Worm (Caenorhabditis elegans) whole organism, L1 larva: ENCODE results near the gene W04E12.3.

Experiments used
- dpl-1 ChIP-seq, 3 experiments: fragments of 150-350 bp in 2 of 3; sonication (generic microtip) in 1 of 3; optimal IDR thresholded peaks; 2 replicates each; lab custom pipeline; 2014 to 2017; ENCODE audit warnings: missing biosample characterization in 3 of 3, missing genetic modification characterization in 3 of 3, missing genetic modification reagents in 3 of 3
- egl-27 ChIP-seq, 2 experiments: fragments of 150-350 bp in 1 of 2; sonication (generic microtip); optimal IDR thresholded peaks; 3 replicates each; lab custom pipeline; 2017 to 2018; ENCODE audit warnings: missing biosample characterization in 2 of 2, missing genetic modification characterization in 2 of 2, missing genetic modification reagents in 2 of 2
- lir-3 ChIP-seq: sonication (generic microtip); optimal IDR thresholded peaks from 2 replicates; lab custom pipeline; 2016; ENCODE audit warnings: mild to moderate bottlenecking, missing genetic modification characterization, moderate library complexity, missing compliant biosample characterization; ENCODE audit not compliant: poor library complexity
- nhr-28 ChIP-seq: fragments of 150-350 bp; optimal IDR thresholded peaks from 2 replicates; lab custom pipeline; 2014; ENCODE audit warnings: missing biosample characterization, missing genetic modification characterization

DNA sequence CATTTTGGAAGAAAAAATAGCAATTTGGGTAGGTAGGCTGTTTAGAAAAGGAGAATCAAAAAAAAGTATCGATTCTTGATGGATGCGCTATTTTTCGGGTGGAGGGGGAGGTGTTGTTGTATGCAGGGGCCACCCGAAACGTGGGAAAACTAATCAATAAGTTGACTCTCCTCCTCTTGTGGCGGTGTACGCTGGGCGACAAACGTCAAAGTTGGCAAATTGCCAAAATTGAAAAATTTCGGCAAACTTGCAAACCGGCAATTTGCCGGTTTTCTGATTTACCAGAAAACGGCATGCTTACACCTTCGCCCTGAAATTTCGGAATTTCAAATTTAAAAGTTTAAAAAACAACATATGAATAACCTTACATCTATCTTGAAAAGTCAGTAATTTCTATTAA, 717 bp upstream of the W04E12.3 start, which contains the start of gene W04E12.2:
- TF ChIP-seq nhr-28 (no peak), dpl-1 (GFP tag; optimal IDR thresholded peaks at IDR 0.05; lab: Kevin White, UChicago) (no peak), egl-27 (tag; optimal IDR thresholded peaks at IDR 0.05; lab: Kevin White, UChicago) (no peak), lir-3 (tag; lab: Kevin White, UChicago) (no peak)
